Worm (Caenorhabditis elegans) whole organism, L2 larva: Measurements from ENCODE around the gene R09A8.9.

ENCODE experiments used
- C34F6.9 ChIP-seq: fragments of 150-350 bp; optimal IDR thresholded peaks from 2 replicates; lab custom pipeline; 2014; ENCODE audit warnings: missing biosample characterization, missing genetic modification characterization
- F13H6.1 ChIP-seq: sonication (generic microtip); optimal IDR thresholded peaks from 2 replicates; lab custom pipeline; 2016; ENCODE audit warnings: missing genetic modification characterization, missing compliant biosample characterization
- R02D3.7 ChIP-seq: fragments of 150-350 bp; optimal IDR thresholded peaks from 2 replicates; lab custom pipeline; 2014; ENCODE audit warnings: missing biosample characterization, missing genetic modification characterization
- Y55F3AM.14 ChIP-seq: fragments of 200-800 bp; sonication (Bioruptor generic); optimal IDR thresholded peaks from 2 replicates; lab custom pipeline; 2018; ENCODE audit warnings: mild to moderate bottlenecking, missing genetic modification characterization, missing compliant biosample characterization
- ZK546.5 ChIP-seq: sonication (generic microtip); optimal IDR thresholded peaks from 2 replicates; lab custom pipeline; 2017; ENCODE audit warnings: missing biosample characterization, missing genetic modification characterization
- alr-1 ChIP-seq: fragments of 150-350 bp; optimal IDR thresholded peaks from 2 replicates; lab custom pipeline; 2014; ENCODE audit warnings: missing biosample characterization, missing genetic modification characterization
- aly-2 ChIP-seq: fragments of 150-350 bp; optimal IDR thresholded peaks from 2 replicates; lab custom pipeline; 2014; ENCODE audit warnings: missing biosample characterization, missing genetic modification characterization
- ama-1 ChIP-seq: fragments of 150-350 bp; optimal IDR thresholded peaks from 2 replicates; lab custom pipeline; 2018; ENCODE audit warnings: inconsistent platforms
- ceh-82 ChIP-seq: fragments of 150-350 bp; optimal IDR thresholded peaks from 2 replicates; lab custom pipeline; 2014; ENCODE audit warnings: missing biosample characterization, missing genetic modification characterization
- crh-2 ChIP-seq: sonication (generic microtip); optimal IDR thresholded peaks from 2 replicates; lab custom pipeline; 2017; ENCODE audit warnings: missing biosample characterization, missing genetic modification characterization
- egl-27 ChIP-seq: sonication (generic microtip); optimal IDR thresholded peaks from 3 replicates; lab custom pipeline; 2017; ENCODE audit warnings: missing biosample characterization, missing genetic modification reagents, missing genetic modification characterization
- elt-3 ChIP-seq: sonication (generic microtip); optimal IDR thresholded peaks from 2 replicates; lab custom pipeline; 2017; ENCODE audit warnings: missing biosample characterization, missing genetic modification characterization
- fos-1 ChIP-seq: fragments of 150-350 bp; optimal IDR thresholded peaks from 2 replicates; lab custom pipeline; 2014; ENCODE audit warnings: missing biosample characterization, missing genetic modification characterization
- gmeb-1 ChIP-seq: fragments of 150-350 bp; optimal IDR thresholded peaks from 2 replicates; lab custom pipeline; 2014; ENCODE audit warnings: missing biosample characterization, missing genetic modification characterization
- lin-11 ChIP-seq: fragments of 150-350 bp; sonication (generic microtip); optimal IDR thresholded peaks from 2 replicates; lab custom pipeline; 2014; ENCODE audit warnings: missing biosample characterization, missing genetic modification characterization, inconsistent platforms, mixed read lengths
- lin-13 ChIP-seq: fragments of 150-350 bp; optimal IDR thresholded peaks from 2 replicates; lab custom pipeline; 2014; ENCODE audit warnings: missing biosample characterization, missing genetic modification reagents, missing genetic modification characterization
- lin-39 ChIP-seq: fragments of 150-350 bp; optimal IDR thresholded peaks from 2 replicates; lab custom pipeline; 2014; ENCODE audit warnings: missing biosample characterization, missing genetic modification reagents, missing genetic modification characterization
- lsy-2 ChIP-seq, 2 experiments: fragments of 150-350 bp in 1 of 2; sonication (generic microtip) in 1 of 2; optimal IDR thresholded peaks; 2 replicates each; lab custom pipeline; 2014 to 2017; ENCODE audit warnings: missing biosample characterization in 2 of 2, missing genetic modification characterization in 2 of 2
- mab-5 ChIP-seq: fragments of 150-350 bp; optimal IDR thresholded peaks from 2 replicates; lab custom pipeline; 2014; ENCODE audit warnings: missing biosample characterization, missing genetic modification characterization
- mdl-1 ChIP-seq, 2 experiments: fragments of 150-350 bp in 1 of 2; sonication (generic microtip) in 1 of 2; optimal IDR thresholded peaks; 2 replicates each; lab custom pipeline; 2017; ENCODE audit warnings: missing biosample characterization in 2 of 2, missing genetic modification characterization in 2 of 2
- nhr-11 ChIP-seq: fragments of 150-350 bp; optimal IDR thresholded peaks from 2 replicates; lab custom pipeline; 2014; ENCODE audit warnings: missing biosample characterization, missing genetic modification characterization
- nhr-12 ChIP-seq: fragments of 150-350 bp; optimal IDR thresholded peaks from 2 replicates; lab custom pipeline; 2014; ENCODE audit warnings: missing biosample characterization, missing genetic modification characterization
- nhr-129 ChIP-seq: fragments of 150-350 bp; optimal IDR thresholded peaks from 2 replicates; lab custom pipeline; 2014; ENCODE audit warnings: missing biosample characterization, missing genetic modification characterization
- nhr-21 ChIP-seq: fragments of 150-350 bp; optimal IDR thresholded peaks from 2 replicates; lab custom pipeline; 2014; ENCODE audit warnings: missing biosample characterization, missing genetic modification characterization
- nhr-23 ChIP-seq: fragments of 150-350 bp; optimal IDR thresholded peaks from 2 replicates; lab custom pipeline; 2014; ENCODE audit warnings: missing biosample characterization, missing genetic modification reagents, missing genetic modification characterization
- nhr-237 ChIP-seq: fragments of 150-350 bp; optimal IDR thresholded peaks from 2 replicates; lab custom pipeline; 2014; ENCODE audit warnings: missing biosample characterization, missing genetic modification characterization
- nhr-25 ChIP-seq: fragments of 150-350 bp; sonication (generic microtip); optimal IDR thresholded peaks from 3 replicates; lab custom pipeline; 2014; ENCODE audit warnings: missing biosample characterization, missing genetic modification characterization
- nhr-6 ChIP-seq: fragments of 150-350 bp; optimal IDR thresholded peaks from 2 replicates; lab custom pipeline; 2014; ENCODE audit warnings: missing biosample characterization, missing genetic modification characterization
- nhr-77 ChIP-seq: fragments of 150-350 bp; optimal IDR thresholded peaks from 2 replicates; lab custom pipeline; 2014; ENCODE audit warnings: missing biosample characterization, missing genetic modification characterization
- peb-1 ChIP-seq: fragments of 150-350 bp; optimal IDR thresholded peaks from 2 replicates; lab custom pipeline; 2014; ENCODE audit warnings: missing biosample characterization, missing genetic modification characterization
- sem-4 ChIP-seq: fragments of 150-350 bp; optimal IDR thresholded peaks from 2 replicates; lab custom pipeline; 2014; ENCODE audit warnings: missing biosample characterization, missing genetic modification reagents, missing genetic modification characterization
- sma-9 ChIP-seq, 2 experiments: fragments of 150-350 bp in 1 of 2; sonication (generic microtip) in 1 of 2; optimal IDR thresholded peaks; 2 replicates each; lab custom pipeline; 2014 to 2016; ENCODE audit warnings: missing genetic modification characterization in 2 of 2, mild to moderate bottlenecking in 1 of 2, missing biosample characterization in 1 of 2, missing compliant biosample characterization in 1 of 2, missing genetic modification reagents in 1 of 2, moderate library complexity in 1 of 2
- unc-55 ChIP-seq: fragments of 150-350 bp; sonication (generic microtip); optimal IDR thresholded peaks from 3 replicates; lab custom pipeline; 2014; ENCODE audit warnings: missing biosample characterization, missing genetic modification reagents, missing genetic modification characterization
- zag-1 ChIP-seq: fragments of 150-350 bp; optimal IDR thresholded peaks from 2 replicates; lab custom pipeline; 2014; ENCODE audit warnings: missing biosample characterization, missing genetic modification characterization
- ztf-4 ChIP-seq: fragments of 150-350 bp; optimal IDR thresholded peaks from 2 replicates; lab custom pipeline; 2014; ENCODE audit warnings: missing biosample characterization, missing genetic modification characterization

The R09A8.9 gene

DNA sequence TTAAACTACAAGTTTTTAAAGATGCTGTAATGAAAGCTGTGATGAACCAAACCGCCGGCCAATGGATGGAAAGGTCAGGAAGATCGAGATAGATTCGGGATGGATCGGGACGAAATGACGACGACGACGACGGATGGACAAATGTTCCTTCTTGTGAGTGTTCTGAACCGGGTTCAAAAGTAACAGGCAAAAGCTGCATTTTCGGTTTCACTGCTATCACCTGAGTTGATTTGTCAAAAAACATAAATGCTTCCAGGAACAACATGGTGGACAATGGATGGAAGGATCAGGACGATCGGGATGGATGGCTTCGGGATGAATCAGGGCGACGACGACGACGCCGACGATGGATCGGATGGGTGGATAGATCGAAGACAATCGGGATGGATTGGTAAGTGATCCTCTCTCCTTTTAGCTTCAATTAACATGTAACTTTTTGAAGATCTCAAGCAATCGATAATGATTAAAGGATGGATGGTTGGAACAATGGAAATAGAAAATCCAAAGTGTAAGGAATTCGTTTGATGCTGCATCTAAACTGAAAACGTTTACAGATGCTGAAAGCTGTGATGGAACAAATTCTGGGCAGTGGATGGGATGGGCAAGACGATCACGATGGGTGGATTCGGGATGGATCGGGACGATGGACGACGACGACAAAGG lies at the start of gene R09A8.9, which contains the start of gene T24D5.6:
Gene R09A8.9 (plus strand): TSS at position 613 of the 663 bp plus-strand sequence.
Gene T24D5.6 (plus strand): TSS at position 301 of the 663 bp plus-strand sequence.
- TF ChIP-seq lsy-2 (tag; optimal IDR thresholded peaks at IDR 0.05; lab: Kevin White, UChicago) (no peak), nhr-237 (tag; lab: Kevin White, UChicago) (no peak), C34F6.9 (tag; lab: Kevin White, UChicago) (no peak), nhr-25 (tag; lab: Kevin White, UChicago) (no peak), nhr-21 (tag; lab: Kevin White, UChicago) (no peak), peb-1 (no peak), egl-27 (tag; lab: Kevin White, UChicago) (no peak), ztf-4 (tag; lab: Kevin White, UChicago) (no peak), Y55F3AM.14 (GFP tag; lab: Kevin White, UChicago) (no peak), ceh-82 (tag; lab: Kevin White, UChicago) (no peak), sem-4 (tag; lab: Kevin White, UChicago) (no peak), ZK546.5 (no peak), nhr-12 (tag; lab: Kevin White, UChicago) (no peak)
- TF ChIP-seq, all 48 proteins: peak for 0

- TF ChIP-seq peb-1 (no peak), nhr-6 (tag; lab: Kevin White, UChicago) (peak; percentile 26), crh-2 (tag; lab: Kevin White, UChicago) (peak; percentile 72), C34F6.9 (tag; lab: Kevin White, UChicago) (peak; percentile 54), lsy-2 (tag; optimal IDR thresholded peaks at IDR 0.05; lab: Kevin White, UChicago) (peak in 1 of 2 experiments; percentile 52), nhr-129 (peak; percentile 88), aly-2 (tag; lab: Kevin White, UChicago) (no peak), F13H6.1 (tag; lab: Kevin White, UChicago) (peak; percentile 74), fos-1 (tag; lab: Kevin White, UChicago) (peak; percentile 54), nhr-77 (tag; lab: Kevin White, UChicago) (no peak), nhr-11 (no peak), zag-1 (tag; lab: Kevin White, UChicago) (peak; percentile 18), sma-9 (GFP tag; optimal IDR thresholded peaks at IDR 0.05; lab: Kevin White, UChicago) (peak; percentile 86), sma-9 (tag; optimal IDR thresholded peaks at IDR 0.05; lab: Kevin White, UChicago) (no peak), lin-13 (GFP tag; lab: Kevin White, UChicago) (peak; percentile 51), ZK546.5 (no peak), ztf-4 (tag; lab: Kevin White, UChicago) (no peak), mab-5 (tag; lab: Kevin White, UChicago) (peak; percentile 29), ceh-82 (tag; lab: Kevin White, UChicago) (no peak), gmeb-1 (tag; lab: Kevin White, UChicago) (peak; percentile 68), nhr-21 (tag; lab: Kevin White, UChicago) (peak; percentile 62), nhr-12 (tag; lab: Kevin White, UChicago) (peak; percentile 16), sem-4 (tag; lab: Kevin White, UChicago) (peak; percentile 33), mdl-1 (tag; optimal IDR thresholded peaks at IDR 0.05; lab: Kevin White, UChicago) (peak in 1 of 2 experiments; percentile 24), elt-3 (no peak), egl-27 (tag; lab: Kevin White, UChicago) (peak; percentile 66), R02D3.7 (tag; lab: Kevin White, UChicago) (no peak), alr-1 (tag; lab: Kevin White, UChicago) (no peak), ama-1 (lab: Kevin White, UChicago) (no peak), unc-55 (GFP tag; lab: Kevin White, UChicago) (peak; percentile 75), Y55F3AM.14 (GFP tag; lab: Kevin White, UChicago) (peak; percentile 28), lin-11 (tag; lab: Kevin White, UChicago) (peak; percentile 44)
- TF ChIP-seq, all 48 proteins: peak for 20
These were observed 40.1 kb upstream of the R09A8.9 start for ce11 chrX:12563589-12563988.

ce11 chrX:12574473-12574872 lies 29.3 kb upstream of the R09A8.9 start, which contains the start of gene T24D5.1:
Gene T24D5.1 (plus strand): TSS chrX:12574773.
- no peak for TF ChIP-seq lin-39 (tag; lab: Kevin White, UChicago)
- no peak for TF ChIP-seq sem-4 (tag; lab: Kevin White, UChicago)
- no peak for TF ChIP-seq nhr-23 (tag; lab: Kevin White, UChicago)
